Worm (Caenorhabditis elegans) whole organism, L3 larva: ENCODE measurements around the gene srh-128.

ENCODE experiments used
- aly-2 ChIP-seq: fragments of 150-350 bp; optimal IDR thresholded peaks from 2 replicates; lab custom pipeline; 2014; ENCODE audit warnings: missing biosample characterization, missing genetic modification characterization
- ama-1 ChIP-seq: fragments of 150-350 bp; optimal IDR thresholded peaks from 2 replicates; lab custom pipeline; 2018
- ceh-28 ChIP-seq: fragments of 150-350 bp; optimal IDR thresholded peaks from 2 replicates; lab custom pipeline; 2014; ENCODE audit warnings: missing biosample characterization, missing genetic modification reagents, missing genetic modification characterization
- eor-1 ChIP-seq, 2 experiments: fragments of 150-350 bp; optimal IDR thresholded peaks; 2 replicates each; lab custom pipeline; 2014 to 2018; ENCODE audit warnings: missing biosample characterization in 2 of 2, missing genetic modification characterization in 2 of 2
- jun-1 ChIP-seq: fragments of 150-350 bp; optimal IDR thresholded peaks from 2 replicates; lab custom pipeline; 2014; ENCODE audit warnings: missing biosample characterization, missing genetic modification reagents, missing genetic modification characterization
- lin-39 ChIP-seq: fragments of 150-350 bp; optimal IDR thresholded peaks from 2 replicates; lab custom pipeline; 2018; ENCODE audit warnings: missing biosample characterization, missing genetic modification reagents, missing genetic modification characterization
- nhr-23 ChIP-seq: fragments of 150-350 bp; optimal IDR thresholded peaks from 2 replicates; lab custom pipeline; 2014; ENCODE audit warnings: missing biosample characterization, missing genetic modification reagents, missing genetic modification characterization
- nhr-25 ChIP-seq: sonication (generic microtip); optimal IDR thresholded peaks from 2 replicates; lab custom pipeline; 2017; ENCODE audit warnings: missing biosample characterization, missing genetic modification characterization
- nhr-28 ChIP-seq: fragments of 150-350 bp; optimal IDR thresholded peaks from 2 replicates; lab custom pipeline; 2014; ENCODE audit warnings: missing biosample characterization, missing genetic modification characterization
- nhr-76 ChIP-seq: fragments of 150-350 bp; sonication (generic microtip); optimal IDR thresholded peaks from 5 replicates; lab custom pipeline; 2014; ENCODE audit warnings: missing biosample characterization, missing genetic modification characterization
- ztf-4 ChIP-seq: fragments of 150-350 bp; optimal IDR thresholded peaks from 2 replicates; lab custom pipeline; 2014; ENCODE audit warnings: missing biosample characterization, missing genetic modification characterization

DNA sequence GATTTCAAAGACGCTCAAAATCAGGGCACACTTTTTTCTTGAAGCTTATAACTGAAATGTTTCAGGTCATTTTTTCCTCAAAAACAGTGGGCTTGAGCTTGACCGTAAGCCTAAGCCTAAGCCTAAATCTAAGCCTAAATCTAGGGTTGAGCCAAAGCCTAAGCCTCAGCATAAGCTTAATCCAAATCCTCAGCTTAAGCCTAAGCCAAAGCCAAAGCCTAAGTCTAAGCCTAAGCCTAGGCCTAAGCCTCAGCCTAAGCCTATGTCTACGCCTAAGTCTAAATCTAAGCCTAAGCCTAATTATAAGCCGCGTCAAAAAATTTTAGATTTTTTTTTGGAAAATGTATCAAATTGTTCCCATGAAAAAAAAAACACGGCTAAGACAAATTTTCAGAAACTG is 29.2 kb upstream of the srh-128 start:
- TF ChIP-seq nhr-23 (tag; lab: Kevin White, UChicago) (no peak), ztf-4 (tag; lab: Kevin White, UChicago) (no peak), nhr-76 (tag; lab: Kevin White, UChicago) (no peak), jun-1 (tag; lab: Kevin White, UChicago) (no peak), ama-1 (lab: Kevin White, UChicago) (no peak), ceh-28 (no peak), aly-2 (tag; lab: Kevin White, UChicago) (no peak), lin-39 (tag; lab: Kevin White, UChicago) (no peak), nhr-28 (tag; lab: Kevin White, UChicago) (no peak), eor-1 (tag; optimal IDR thresholded peaks at IDR 0.05; lab: Kevin White, UChicago) (no peak), nhr-25 (tag; lab: Kevin White, UChicago) (no peak)
